Worm (Caenorhabditis elegans) whole organism, L2 larva: ENCODE data around the gene nhr-141.

ENCODE experiments used
- C34F6.9 ChIP-seq: fragments of 150-350 bp; optimal IDR thresholded peaks from 2 replicates; lab custom pipeline; 2014; ENCODE audit warnings: missing biosample characterization, missing genetic modification characterization
- F13H6.1 ChIP-seq: sonication (generic microtip); optimal IDR thresholded peaks from 2 replicates; lab custom pipeline; 2016; ENCODE audit warnings: missing genetic modification characterization, missing compliant biosample characterization
- R02D3.7 ChIP-seq: fragments of 150-350 bp; optimal IDR thresholded peaks from 2 replicates; lab custom pipeline; 2014; ENCODE audit warnings: missing biosample characterization, missing genetic modification characterization
- Y55F3AM.14 ChIP-seq: fragments of 200-800 bp; sonication (Bioruptor generic); optimal IDR thresholded peaks from 2 replicates; lab custom pipeline; 2018; ENCODE audit warnings: mild to moderate bottlenecking, missing genetic modification characterization, missing compliant biosample characterization
- ZK546.5 ChIP-seq: sonication (generic microtip); optimal IDR thresholded peaks from 2 replicates; lab custom pipeline; 2017; ENCODE audit warnings: missing biosample characterization, missing genetic modification characterization
- alr-1 ChIP-seq: fragments of 150-350 bp; optimal IDR thresholded peaks from 2 replicates; lab custom pipeline; 2014; ENCODE audit warnings: missing biosample characterization, missing genetic modification characterization
- aly-2 ChIP-seq: fragments of 150-350 bp; optimal IDR thresholded peaks from 2 replicates; lab custom pipeline; 2014; ENCODE audit warnings: missing biosample characterization, missing genetic modification characterization
- ama-1 ChIP-seq: fragments of 150-350 bp; optimal IDR thresholded peaks from 2 replicates; lab custom pipeline; 2018; ENCODE audit warnings: inconsistent platforms
- blmp-1 ChIP-seq: sonication (generic microtip); optimal IDR thresholded peaks from 2 replicates; lab custom pipeline; 2017; ENCODE audit warnings: missing genetic modification characterization, mild to moderate bottlenecking, missing compliant biosample characterization, antibody characterized with exemption, moderate library complexity; ENCODE audit not compliant: insufficient read depth
- ceh-16 ChIP-seq: fragments of 150-350 bp; optimal IDR thresholded peaks from 2 replicates; lab custom pipeline; 2014; ENCODE audit warnings: missing biosample characterization, missing genetic modification characterization
- ceh-82 ChIP-seq: fragments of 150-350 bp; optimal IDR thresholded peaks from 2 replicates; lab custom pipeline; 2014; ENCODE audit warnings: missing biosample characterization, missing genetic modification characterization
- crh-2 ChIP-seq: sonication (generic microtip); optimal IDR thresholded peaks from 2 replicates; lab custom pipeline; 2017; ENCODE audit warnings: missing biosample characterization, missing genetic modification characterization
- dmd-4 ChIP-seq: sonication (generic microtip); optimal IDR thresholded peaks from 2 replicates; lab custom pipeline; 2017; ENCODE audit warnings: missing biosample characterization, missing genetic modification characterization
- egl-27 ChIP-seq: sonication (generic microtip); optimal IDR thresholded peaks from 3 replicates; lab custom pipeline; 2017; ENCODE audit warnings: missing biosample characterization, missing genetic modification reagents, missing genetic modification characterization
- elt-1 ChIP-seq: fragments of 150-350 bp; optimal IDR thresholded peaks from 2 replicates; lab custom pipeline; 2014; ENCODE audit warnings: missing biosample characterization, missing genetic modification characterization
- elt-3 ChIP-seq: sonication (generic microtip); optimal IDR thresholded peaks from 2 replicates; lab custom pipeline; 2017; ENCODE audit warnings: missing biosample characterization, missing genetic modification characterization
- fos-1 ChIP-seq: fragments of 150-350 bp; optimal IDR thresholded peaks from 2 replicates; lab custom pipeline; 2014; ENCODE audit warnings: missing biosample characterization, missing genetic modification characterization
- gmeb-1 ChIP-seq: fragments of 150-350 bp; optimal IDR thresholded peaks from 2 replicates; lab custom pipeline; 2014; ENCODE audit warnings: missing biosample characterization, missing genetic modification characterization
- lin-11 ChIP-seq: fragments of 150-350 bp; sonication (generic microtip); optimal IDR thresholded peaks from 2 replicates; lab custom pipeline; 2014; ENCODE audit warnings: missing biosample characterization, missing genetic modification characterization, inconsistent platforms, mixed read lengths
- lin-13 ChIP-seq: fragments of 150-350 bp; optimal IDR thresholded peaks from 2 replicates; lab custom pipeline; 2014; ENCODE audit warnings: missing biosample characterization, missing genetic modification reagents, missing genetic modification characterization
- lin-39 ChIP-seq: fragments of 150-350 bp; optimal IDR thresholded peaks from 2 replicates; lab custom pipeline; 2014; ENCODE audit warnings: missing biosample characterization, missing genetic modification reagents, missing genetic modification characterization
- lsy-2 ChIP-seq, 2 experiments: fragments of 150-350 bp in 1 of 2; sonication (generic microtip) in 1 of 2; optimal IDR thresholded peaks; 2 replicates each; lab custom pipeline; 2014 to 2017; ENCODE audit warnings: missing biosample characterization in 2 of 2, missing genetic modification characterization in 2 of 2
- mab-5 ChIP-seq: fragments of 150-350 bp; optimal IDR thresholded peaks from 2 replicates; lab custom pipeline; 2014; ENCODE audit warnings: missing biosample characterization, missing genetic modification characterization
- mbf-1 ChIP-seq: sonication (generic microtip); optimal IDR thresholded peaks from 2 replicates; lab custom pipeline; 2017; ENCODE audit warnings: missing biosample characterization, missing genetic modification characterization
- mdl-1 ChIP-seq, 2 experiments: fragments of 150-350 bp in 1 of 2; sonication (generic microtip) in 1 of 2; optimal IDR thresholded peaks; 2 replicates each; lab custom pipeline; 2017; ENCODE audit warnings: missing biosample characterization in 2 of 2, missing genetic modification characterization in 2 of 2
- nhr-10 ChIP-seq: sonication (generic microtip); optimal IDR thresholded peaks from 2 replicates; lab custom pipeline; 2017; ENCODE audit warnings: missing biosample characterization, missing genetic modification characterization
- nhr-11 ChIP-seq: fragments of 150-350 bp; optimal IDR thresholded peaks from 2 replicates; lab custom pipeline; 2014; ENCODE audit warnings: missing biosample characterization, missing genetic modification characterization
- nhr-12 ChIP-seq: fragments of 150-350 bp; optimal IDR thresholded peaks from 2 replicates; lab custom pipeline; 2014; ENCODE audit warnings: missing biosample characterization, missing genetic modification characterization
- nhr-129 ChIP-seq: fragments of 150-350 bp; optimal IDR thresholded peaks from 2 replicates; lab custom pipeline; 2014; ENCODE audit warnings: missing biosample characterization, missing genetic modification characterization
- nhr-21 ChIP-seq: fragments of 150-350 bp; optimal IDR thresholded peaks from 2 replicates; lab custom pipeline; 2014; ENCODE audit warnings: missing biosample characterization, missing genetic modification characterization
- nhr-23 ChIP-seq: fragments of 150-350 bp; optimal IDR thresholded peaks from 2 replicates; lab custom pipeline; 2014; ENCODE audit warnings: missing biosample characterization, missing genetic modification reagents, missing genetic modification characterization
- nhr-237 ChIP-seq: fragments of 150-350 bp; optimal IDR thresholded peaks from 2 replicates; lab custom pipeline; 2014; ENCODE audit warnings: missing biosample characterization, missing genetic modification characterization
- nhr-25 ChIP-seq: fragments of 150-350 bp; sonication (generic microtip); optimal IDR thresholded peaks from 3 replicates; lab custom pipeline; 2014; ENCODE audit warnings: missing biosample characterization, missing genetic modification characterization
- nhr-6 ChIP-seq: fragments of 150-350 bp; optimal IDR thresholded peaks from 2 replicates; lab custom pipeline; 2014; ENCODE audit warnings: missing biosample characterization, missing genetic modification characterization
- nhr-77 ChIP-seq: fragments of 150-350 bp; optimal IDR thresholded peaks from 2 replicates; lab custom pipeline; 2014; ENCODE audit warnings: missing biosample characterization, missing genetic modification characterization
- peb-1 ChIP-seq: fragments of 150-350 bp; optimal IDR thresholded peaks from 2 replicates; lab custom pipeline; 2014; ENCODE audit warnings: missing biosample characterization, missing genetic modification characterization
- sem-4 ChIP-seq: fragments of 150-350 bp; optimal IDR thresholded peaks from 2 replicates; lab custom pipeline; 2014; ENCODE audit warnings: missing biosample characterization, missing genetic modification reagents, missing genetic modification characterization
- skn-1 ChIP-seq: sonication (generic microtip); optimal IDR thresholded peaks from 2 replicates; lab custom pipeline; 2017; ENCODE audit warnings: missing biosample characterization, missing genetic modification characterization
- sma-3 ChIP-seq: sonication (generic microtip); optimal IDR thresholded peaks from 2 replicates; lab custom pipeline; 2016; ENCODE audit warnings: missing genetic modification reagents, missing genetic modification characterization, missing compliant biosample characterization
- sma-9 ChIP-seq, 2 experiments: fragments of 150-350 bp in 1 of 2; sonication (generic microtip) in 1 of 2; optimal IDR thresholded peaks; 2 replicates each; lab custom pipeline; 2014 to 2016; ENCODE audit warnings: missing genetic modification characterization in 2 of 2, mild to moderate bottlenecking in 1 of 2, missing biosample characterization in 1 of 2, missing compliant biosample characterization in 1 of 2, missing genetic modification reagents in 1 of 2, moderate library complexity in 1 of 2
- snpc-4 ChIP-seq: fragments of 150-350 bp; optimal IDR thresholded peaks from 2 replicates; lab custom pipeline; 2014; ENCODE audit warnings: missing biosample characterization, missing genetic modification characterization
- unc-39 ChIP-seq: fragments of 150-350 bp; optimal IDR thresholded peaks from 2 replicates; lab custom pipeline; 2014; ENCODE audit warnings: missing biosample characterization, missing genetic modification characterization
- unc-55 ChIP-seq: fragments of 150-350 bp; sonication (generic microtip); optimal IDR thresholded peaks from 3 replicates; lab custom pipeline; 2014; ENCODE audit warnings: missing biosample characterization, missing genetic modification reagents, missing genetic modification characterization
- unc-62 ChIP-seq: fragments of 150-350 bp; optimal IDR thresholded peaks from 2 replicates; lab custom pipeline; 2014; ENCODE audit warnings: missing biosample characterization, missing genetic modification reagents, missing genetic modification characterization
- zag-1 ChIP-seq: fragments of 150-350 bp; optimal IDR thresholded peaks from 2 replicates; lab custom pipeline; 2014; ENCODE audit warnings: missing biosample characterization, missing genetic modification characterization
- ztf-1 ChIP-seq: fragments of 200-800 bp; sonication (Bioruptor generic); conservative IDR thresholded peaks from 2 replicates; pipeline ENCODE4 v1.3.6; 2022; ENCODE audit warnings: missing genetic modification characterization, missing compliant biosample characterization
- ztf-11 ChIP-seq: sonication (generic microtip); optimal IDR thresholded peaks from 2 replicates; lab custom pipeline; 2017; ENCODE audit warnings: missing biosample characterization, missing genetic modification characterization
- ztf-4 ChIP-seq: fragments of 150-350 bp; optimal IDR thresholded peaks from 2 replicates; lab custom pipeline; 2014; ENCODE audit warnings: missing biosample characterization, missing genetic modification characterization

The nhr-141 gene

ce11 chrV:7435376-7436204 is 8.9 kb upstream of the nhr-141 start, which contains the start of the genes ddo-2 and F25E5.8:
Gene ddo-2 (minus strand): TSS chrV:7435705.
Gene F25E5.8 (plus strand): TSS chrV:7435930.
- TF ChIP-seq egl-27 (no peak), nhr-129 (tag; lab: Kevin White, UChicago) (no peak), nhr-21 (tag; lab: Kevin White, UChicago) (peak; percentile 30), alr-1 (tag; lab: Kevin White, UChicago) (no peak), fos-1 (tag; lab: Kevin White, UChicago) (no peak), Y55F3AM.14 (GFP tag; lab: Kevin White, UChicago) (no peak), nhr-12 (tag; lab: Kevin White, UChicago) (no peak), mdl-1 (tag; optimal IDR thresholded peaks at IDR 0.05; lab: Kevin White, UChicago) (no peak), nhr-6 (no peak), ztf-4 (tag; lab: Kevin White, UChicago) (no peak), zag-1 (tag; lab: Kevin White, UChicago) (no peak), gmeb-1 (no peak), crh-2 (tag; lab: Kevin White, UChicago) (no peak), C34F6.9 (no peak), sma-9 (GFP tag; optimal IDR thresholded peaks at IDR 0.05; lab: Kevin White, UChicago) (no peak), sma-9 (tag; optimal IDR thresholded peaks at IDR 0.05; lab: Kevin White, UChicago) (no peak), ceh-16 (tag; lab: Kevin White, UChicago) (no peak), unc-39 (tag; lab: Kevin White, UChicago) (no peak), ama-1 (lab: Kevin White, UChicago) (peak; percentile 87), lsy-2 (tag; optimal IDR thresholded peaks at IDR 0.05; lab: Kevin White, UChicago) (no peak), sma-3 (GFP tag; lab: Kevin White, UChicago) (peak; percentile 20), lin-39 (tag; lab: Kevin White, UChicago) (no peak), lin-11 (tag; lab: Kevin White, UChicago) (no peak), ZK546.5 (tag; lab: Kevin White, UChicago) (no peak), dmd-4 (tag; lab: Kevin White, UChicago) (no peak), nhr-77 (no peak), ztf-11 (no peak), ztf-1 (no peak), skn-1 (tag; lab: Kevin White, UChicago) (no peak), blmp-1 (tag; lab: Kevin White, UChicago) (peak; percentile 38), sem-4 (tag; lab: Kevin White, UChicago) (peak; percentile 1), aly-2 (tag; lab: Kevin White, UChicago) (no peak), ceh-82 (no peak), elt-1 (tag; lab: Kevin White, UChicago) (no peak), nhr-23 (tag; lab: Kevin White, UChicago) (no peak), nhr-25 (tag; lab: Kevin White, UChicago) (peak; percentile 59), mab-5 (tag; lab: Kevin White, UChicago) (no peak), elt-3 (tag; lab: Kevin White, UChicago) (no peak), nhr-11 (tag; lab: Kevin White, UChicago) (no peak), peb-1 (tag; lab: Kevin White, UChicago) (no peak), R02D3.7 (tag; lab: Kevin White, UChicago) (no peak), snpc-4 (no peak), unc-55 (GFP tag; lab: Kevin White, UChicago) (no peak), mbf-1 (no peak), lin-13 (GFP tag; lab: Kevin White, UChicago) (no peak), F13H6.1 (tag; lab: Kevin White, UChicago) (no peak), unc-62 (GFP tag; lab: Kevin White, UChicago) (no peak), nhr-237 (tag; lab: Kevin White, UChicago) (no peak), nhr-10 (tag; lab: Kevin White, UChicago) (no peak)
- TF ChIP-seq, all 48 proteins: peak for 6
